Worm (Caenorhabditis elegans): ENCODE data around the gene pab-2.

DNA sequence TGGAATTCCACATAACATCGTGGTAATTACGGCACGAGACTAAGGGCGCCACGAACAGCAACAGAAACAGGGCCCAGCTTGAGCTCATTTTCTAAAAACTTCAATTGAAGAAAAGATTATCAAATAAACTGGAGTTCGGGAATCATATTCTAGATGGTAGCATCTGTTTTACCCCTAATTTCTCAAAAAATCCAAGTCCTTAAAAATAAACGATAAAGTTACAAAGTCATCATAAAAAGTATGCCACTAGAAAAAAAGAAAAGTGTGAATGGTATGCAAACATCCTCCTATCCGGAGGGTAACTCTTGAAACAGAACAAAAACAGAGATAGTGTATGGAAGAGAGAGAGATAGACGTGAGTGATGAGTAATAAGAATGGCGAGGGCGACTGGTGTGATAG, 49.9 kb downstream of the pab-2 start, which contains the start of gene efn-3:
- TF ChIP-seq dao-5 (tag; optimal IDR thresholded peaks at IDR 0.05) (no peak), him-1 (tag; optimal IDR thresholded peaks at IDR 0.05) (no peak), W03F9.2 (tag; optimal IDR thresholded peaks at IDR 0.05) (no peak)
